Worm (Caenorhabditis elegans) whole organism, L2 larva: ENCODE data around the gene cks-1.

Experiments
- ZK546.5 ChIP-seq: sonication (generic microtip); optimal IDR thresholded peaks from 2 replicates; lab custom pipeline; 2017; ENCODE audit warnings: missing biosample characterization, missing genetic modification characterization
- ceh-16 ChIP-seq: fragments of 150-350 bp; optimal IDR thresholded peaks from 2 replicates; lab custom pipeline; 2014; ENCODE audit warnings: missing biosample characterization, missing genetic modification characterization
- nhr-237 ChIP-seq: fragments of 150-350 bp; optimal IDR thresholded peaks from 2 replicates; lab custom pipeline; 2014; ENCODE audit warnings: missing biosample characterization, missing genetic modification characterization
- unc-62 ChIP-seq: fragments of 150-350 bp; optimal IDR thresholded peaks from 2 replicates; lab custom pipeline; 2014; ENCODE audit warnings: missing biosample characterization, missing genetic modification reagents, missing genetic modification characterization
- ztf-4 ChIP-seq: fragments of 150-350 bp; optimal IDR thresholded peaks from 2 replicates; lab custom pipeline; 2014; ENCODE audit warnings: missing biosample characterization, missing genetic modification characterization

- TF ChIP-seq ZK546.5 (tag; lab: Kevin White, UChicago) (no peak), unc-62 (GFP tag; lab: Kevin White, UChicago) (no peak), nhr-237 (tag; lab: Kevin White, UChicago) (no peak), ztf-4 (tag; lab: Kevin White, UChicago) (no peak), ceh-16 (tag; lab: Kevin White, UChicago) (no peak)
These were observed 38.6 kb upstream of the cks-1 start for ce11 chrIV:8475030-8475679.
